Worm (Caenorhabditis elegans) whole organism, L1 larva: ENCODE data around the gene col-160.

Experiments used
- C04F5.9 ChIP-seq: sonication (generic microtip); optimal IDR thresholded peaks from 2 replicates; lab custom pipeline; 2016; ENCODE audit warnings: missing genetic modification characterization, missing compliant biosample characterization
- ceh-88 ChIP-seq: fragments of 200-800 bp; sonication (Bioruptor generic); IDR thresholded peaks from 2 replicates; pipeline ENCODE4 v1.3.6; 2022; ENCODE audit warnings: missing genetic modification characterization, missing compliant biosample characterization
- dpl-1 ChIP-seq, 3 experiments: fragments of 150-350 bp in 2 of 3; sonication (generic microtip) in 1 of 3; optimal IDR thresholded peaks; 2 replicates each; lab custom pipeline; 2014 to 2017; ENCODE audit warnings: missing biosample characterization in 3 of 3, missing genetic modification characterization in 3 of 3, missing genetic modification reagents in 3 of 3
- efl-1 ChIP-seq, 4 experiments: fragments of 150-350 bp; optimal IDR thresholded peaks in 3 of 4; peaks in 1 of 4; 1 replicate in 1 of 4; 2 replicates in 3 of 4; lab custom pipeline; 2014; ENCODE audit warnings: missing biosample characterization in 2 of 4, missing genetic modification characterization in 2 of 4, missing genetic modification reagents in 2 of 4
- elt-2 ChIP-seq: sonication (generic microtip); optimal IDR thresholded peaks from 2 replicates; lab custom pipeline; 2016; ENCODE audit warnings: missing genetic modification characterization, mild to moderate bottlenecking, inconsistent platforms, missing compliant biosample characterization, missing genetic modification reagents
- elt-3 ChIP-seq, 6 experiments: fragments of 150-350 bp in 1 of 6; sonication (generic microtip); optimal IDR thresholded peaks; 2 replicates each; lab custom pipeline; 2017 to 2018; ENCODE audit warnings: missing biosample characterization in 6 of 6, missing genetic modification characterization in 6 of 6, inconsistent platforms in 1 of 6
- hlh-4 ChIP-seq: sonication (generic microtip); optimal IDR thresholded peaks from 2 replicates; lab custom pipeline; 2016; ENCODE audit warnings: mild to moderate bottlenecking, missing genetic modification characterization, missing compliant biosample characterization
- lin-13 ChIP-seq: fragments of 150-350 bp; optimal IDR thresholded peaks from 2 replicates; lab custom pipeline; 2014; ENCODE audit warnings: missing biosample characterization, missing genetic modification reagents, missing genetic modification characterization
- mep-1 ChIP-seq: fragments of 150-350 bp; optimal IDR thresholded peaks from 2 replicates; lab custom pipeline; 2014; ENCODE audit warnings: missing biosample characterization, missing genetic modification characterization
- nhr-12 ChIP-seq: sonication (generic microtip); optimal IDR thresholded peaks from 2 replicates; lab custom pipeline; 2017; ENCODE audit warnings: missing biosample characterization, missing genetic modification characterization
- nhr-20 ChIP-seq: sonication (generic microtip); optimal IDR thresholded peaks from 2 replicates; lab custom pipeline; 2016; ENCODE audit warnings: mild to moderate bottlenecking, missing genetic modification characterization, missing compliant biosample characterization
- nhr-90 ChIP-seq: sonication (generic microtip); optimal IDR thresholded peaks from 2 replicates; lab custom pipeline; 2016; ENCODE audit warnings: mild to moderate bottlenecking, missing genetic modification characterization, missing compliant biosample characterization; ENCODE audit not compliant: poor library complexity
- swsn-7 ChIP-seq: sonication (generic microtip); optimal IDR thresholded peaks from 2 replicates; lab custom pipeline; 2016; ENCODE audit warnings: missing genetic modification characterization, missing compliant biosample characterization
- unc-62 ChIP-seq: fragments of 150-350 bp; optimal IDR thresholded peaks from 2 replicates; lab custom pipeline; 2014; ENCODE audit warnings: missing biosample characterization, missing genetic modification reagents, missing genetic modification characterization

DNA sequence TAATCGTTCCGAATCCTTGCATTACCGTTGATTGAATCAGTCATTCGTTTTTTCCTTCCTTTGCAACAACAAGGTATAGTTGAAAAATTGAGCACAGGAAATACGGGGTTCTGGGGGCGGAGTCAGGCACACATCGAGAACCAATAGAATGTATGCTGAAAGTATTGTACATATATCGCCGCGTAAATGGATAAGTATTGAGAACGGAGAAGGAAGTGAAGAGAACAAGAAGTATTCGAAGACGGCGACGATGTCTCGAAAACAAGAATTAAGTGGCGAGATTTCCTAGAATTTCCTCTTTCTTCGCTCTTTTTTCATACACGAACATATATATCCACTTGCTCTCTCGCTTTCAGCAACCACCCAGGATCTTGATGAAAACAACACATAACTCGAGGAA is 19.1 kb upstream of the col-160 start:
- TF ChIP-seq ceh-88 (GFP tag; lab: Robert Waterston, UW) (no peak), nhr-20 (tag; lab: Kevin White, UChicago) (no peak), nhr-12 (tag; lab: Kevin White, UChicago) (no peak), unc-62 (no peak), lin-13 (GFP tag; lab: Kevin White, UChicago) (no peak), nhr-90 (tag; lab: Kevin White, UChicago) (no peak), efl-1 (optimal IDR thresholded peaks at IDR 0.05; lab: Kevin White, UChicago) (no peak), efl-1 (GFP tag; optimal IDR thresholded peaks at IDR 0.05 in 1 of 2; lab: Kevin White, UChicago) (no peak), swsn-7 (tag; lab: Kevin White, UChicago) (no peak), dpl-1 (GFP tag; optimal IDR thresholded peaks at IDR 0.05; lab: Kevin White, UChicago) (no peak), elt-2 (tag; lab: Kevin White, UChicago) (no peak), C04F5.9 (tag; lab: Kevin White, UChicago) (no peak), hlh-4 (tag; lab: Kevin White, UChicago) (no peak), mep-1 (tag; lab: Kevin White, UChicago) (no peak), elt-3 (tag; optimal IDR thresholded peaks at IDR 0.05; lab: Kevin White, UChicago) (no peak)
